Worm (Caenorhabditis elegans) whole organism, late embryonic: ENCODE measurements around the gene hira-1.

Experiments
- C38D4.7 ChIP-seq: fragments of 200-800 bp; sonication (Bioruptor generic); optimal IDR thresholded peaks from 2 replicates; lab custom pipeline; 2018; ENCODE audit warnings: mild to moderate bottlenecking, missing genetic modification characterization, moderate library complexity, missing compliant biosample characterization
- K02D7.2 ChIP-seq: sonication (generic microtip); optimal IDR thresholded peaks from 2 replicates; lab custom pipeline; 2017; ENCODE audit warnings: mild to moderate bottlenecking, missing genetic modification characterization, missing compliant biosample characterization
- K09A11.1 ChIP-seq: sonication (generic microtip); optimal IDR thresholded peaks from 2 replicates; lab custom pipeline; 2017; ENCODE audit warnings: antibody characterized with exemption, mild to moderate bottlenecking, missing genetic modification characterization, missing compliant biosample characterization; ENCODE audit not compliant: insufficient read depth
- ceh-19 ChIP-seq: fragments of 200-800 bp; sonication (Bioruptor generic); optimal IDR thresholded peaks from 2 replicates; lab custom pipeline; 2018; ENCODE audit warnings: mild to moderate bottlenecking, missing genetic modification characterization, missing compliant biosample characterization
- ceh-2 ChIP-seq: sonication (generic microtip); optimal IDR thresholded peaks from 2 replicates; lab custom pipeline; 2016; ENCODE audit warnings: missing genotype, missing genetic modification characterization, missing compliant biosample characterization
- ceh-22 ChIP-seq: sonication (generic microtip); optimal IDR thresholded peaks from 2 replicates; lab custom pipeline; 2017; ENCODE audit warnings: missing biosample characterization, missing genetic modification characterization
- ceh-24 ChIP-seq: sonication (generic microtip); optimal IDR thresholded peaks from 2 replicates; lab custom pipeline; 2016; ENCODE audit warnings: mild to moderate bottlenecking, missing genetic modification characterization, missing compliant biosample characterization
- ceh-34 ChIP-seq: sonication (generic microtip); optimal IDR thresholded peaks from 2 replicates; lab custom pipeline; 2016; ENCODE audit warnings: mild to moderate bottlenecking, missing genetic modification characterization, missing compliant biosample characterization
- ceh-48 ChIP-seq: sonication (generic microtip); optimal IDR thresholded peaks from 2 replicates; lab custom pipeline; 2016; ENCODE audit warnings: missing genetic modification characterization, inconsistent platforms, missing compliant biosample characterization
- ceh-6 ChIP-seq: fragments of 200-800 bp; sonication (Bioruptor generic); optimal IDR thresholded peaks from 2 replicates; lab custom pipeline; 2018; ENCODE audit warnings: mild to moderate bottlenecking, missing genetic modification characterization, missing compliant biosample characterization
- che-1 ChIP-seq: sonication (generic microtip); optimal IDR thresholded peaks from 2 replicates; lab custom pipeline; 2016; ENCODE audit warnings: mild to moderate bottlenecking, missing genetic modification characterization, missing compliant biosample characterization
- dve-1 ChIP-seq: sonication (generic microtip); optimal IDR thresholded peaks from 2 replicates; lab custom pipeline; 2017; ENCODE audit warnings: antibody characterized with exemption, mild to moderate bottlenecking, missing genetic modification characterization, missing compliant biosample characterization
- elt-2 ChIP-seq: sonication (generic microtip); optimal IDR thresholded peaks from 2 replicates; lab custom pipeline; 2016; ENCODE audit warnings: missing genetic modification reagents, missing genetic modification characterization, missing compliant biosample characterization
- elt-4 ChIP-seq: sonication (generic microtip); optimal IDR thresholded peaks from 2 replicates; lab custom pipeline; 2016; ENCODE audit warnings: missing genetic modification characterization, missing compliant biosample characterization
- fkh-10 ChIP-seq: fragments of 150-350 bp; optimal IDR thresholded peaks from 2 replicates; lab custom pipeline; 2014; ENCODE audit warnings: missing biosample characterization, missing genetic modification reagents, missing genetic modification characterization
- gmeb-2 ChIP-seq: sonication (generic microtip); optimal IDR thresholded peaks from 2 replicates; lab custom pipeline; 2016; ENCODE audit warnings: missing genetic modification characterization, inconsistent platforms, missing compliant biosample characterization
- hlh-15 ChIP-seq: sonication (generic microtip); optimal IDR thresholded peaks from 2 replicates; lab custom pipeline; 2016; ENCODE audit warnings: missing genetic modification characterization, missing compliant biosample characterization
- hlh-30 ChIP-seq: sonication (generic microtip); optimal IDR thresholded peaks from 2 replicates; lab custom pipeline; 2017; ENCODE audit warnings: antibody characterized with exemption, missing genetic modification characterization, missing compliant biosample characterization; ENCODE audit not compliant: insufficient read depth
- hlh-6 ChIP-seq: sonication (generic microtip); optimal IDR thresholded peaks from 2 replicates; lab custom pipeline; 2016; ENCODE audit warnings: missing genotype, missing genetic modification characterization, missing compliant biosample characterization
- hlh-8 ChIP-seq: sonication (generic microtip); optimal IDR thresholded peaks from 2 replicates; lab custom pipeline; 2016; ENCODE audit warnings: missing genotype, missing genetic modification characterization, missing compliant biosample characterization
- lim-6 ChIP-seq: sonication (generic microtip); optimal IDR thresholded peaks from 2 replicates; lab custom pipeline; 2016; ENCODE audit warnings: missing genetic modification characterization, missing compliant biosample characterization
- lin-11 ChIP-seq: fragments of 200-800 bp; sonication (Bioruptor generic); optimal IDR thresholded peaks from 2 replicates; lab custom pipeline; 2018; ENCODE audit warnings: mild to moderate bottlenecking, missing genetic modification characterization, missing compliant biosample characterization
- madf-2 ChIP-seq: sonication (generic microtip); optimal IDR thresholded peaks from 2 replicates; lab custom pipeline; 2017; ENCODE audit warnings: missing genetic modification characterization, missing compliant biosample characterization
- mec-3 ChIP-seq: sonication (generic microtip); optimal IDR thresholded peaks from 2 replicates; lab custom pipeline; 2016; ENCODE audit warnings: borderline replicate concordance, missing genetic modification characterization, missing compliant biosample characterization
- nfya-1 ChIP-seq: sonication (generic microtip); optimal IDR thresholded peaks from 2 replicates; lab custom pipeline; 2017; ENCODE audit warnings: missing genetic modification characterization, mild to moderate bottlenecking, missing compliant biosample characterization, antibody characterized with exemption, moderate library complexity
- npax-4 ChIP-seq: sonication (generic microtip); optimal IDR thresholded peaks from 2 replicates; lab custom pipeline; 2016; ENCODE audit warnings: missing genetic modification characterization, missing compliant biosample characterization
- pat-9 ChIP-seq: fragments of 200-800 bp; sonication (Bioruptor generic); optimal IDR thresholded peaks from 2 replicates; lab custom pipeline; 2018; ENCODE audit warnings: mild to moderate bottlenecking, missing genetic modification characterization, moderate library complexity, missing compliant biosample characterization
- pha-2 ChIP-seq: sonication (generic microtip); optimal IDR thresholded peaks from 2 replicates; lab custom pipeline; 2017; ENCODE audit warnings: mild to moderate bottlenecking, missing genetic modification characterization, missing compliant biosample characterization
- pha-4 ChIP-seq: fragments of 150-350 bp; optimal IDR thresholded peaks from 2 replicates; lab custom pipeline; 2018; ENCODE audit warnings: missing biosample characterization, missing genetic modification reagents, missing genetic modification characterization
- pqm-1 ChIP-seq: sonication (generic microtip); optimal IDR thresholded peaks from 2 replicates; lab custom pipeline; 2016; ENCODE audit warnings: missing genetic modification characterization, missing compliant biosample characterization
- pros-1 ChIP-seq: fragments of 150-350 bp; optimal IDR thresholded peaks from 2 replicates; lab custom pipeline; 2014; ENCODE audit warnings: missing biosample characterization, missing genetic modification reagents, missing genetic modification characterization
- sox-4 ChIP-seq: sonication (generic microtip); optimal IDR thresholded peaks from 2 replicates; lab custom pipeline; 2017; ENCODE audit warnings: mild to moderate bottlenecking, missing genetic modification characterization, inconsistent platforms, missing compliant biosample characterization
- syd-9 ChIP-seq: sonication (generic microtip); optimal IDR thresholded peaks from 2 replicates; lab custom pipeline; 2016; ENCODE audit warnings: mild to moderate bottlenecking, missing genetic modification characterization, moderate library complexity, missing compliant biosample characterization
- tbx-7 ChIP-seq: sonication (generic microtip); optimal IDR thresholded peaks from 2 replicates; lab custom pipeline; 2016; ENCODE audit warnings: missing genotype, missing genetic modification characterization, missing compliant biosample characterization
- ttx-3 ChIP-seq: sonication (generic microtip); optimal IDR thresholded peaks from 2 replicates; lab custom pipeline; 2016; ENCODE audit warnings: missing genetic modification reagents, missing genetic modification characterization, missing compliant biosample characterization
- unc-42 ChIP-seq: sonication (generic microtip); optimal IDR thresholded peaks from 2 replicates; lab custom pipeline; 2016; ENCODE audit warnings: missing genotype, missing genetic modification characterization, missing compliant biosample characterization
- unc-86 ChIP-seq: sonication (generic microtip); optimal IDR thresholded peaks from 2 replicates; lab custom pipeline; 2016; ENCODE audit warnings: missing genetic modification characterization, missing compliant biosample characterization
- zip-5 ChIP-seq: sonication (generic microtip); optimal IDR thresholded peaks from 2 replicates; lab custom pipeline; 2016; ENCODE audit warnings: missing genetic modification characterization, missing compliant biosample characterization

Gene hira-1

ce11 chrIII:5181641-5182040 lies 9.3 kb upstream of the hira-1 start:
- TF ChIP-seq hlh-15 (no peak), elt-2 (no peak), mec-3 (tag; lab: Kevin White, UChicago) (no peak), fkh-10 (no peak), npax-4 (tag; lab: Kevin White, UChicago) (no peak), elt-4 (tag; lab: Kevin White, UChicago) (no peak), ceh-6 (no peak), ceh-2 (tag; lab: Kevin White, UChicago) (no peak), madf-2 (no peak), ceh-22 (no peak), ttx-3 (no peak), hlh-30 (tag; lab: Kevin White, UChicago) (no peak), pha-4 (tag; lab: Kevin White, UChicago) (no peak), sox-4 (no peak)

- TF ChIP-seq unc-42: peak; percentile 33
- no peak for TF ChIP-seq ceh-19 (GFP tag; lab: Kevin White, UChicago)
- no peak for TF ChIP-seq pha-2 (tag; lab: Kevin White, UChicago)
- TF ChIP-seq hlh-8 (tag; lab: Kevin White, UChicago): peak; percentile 40
- peak; percentile 50 for TF ChIP-seq hlh-30 (tag; lab: Kevin White, UChicago)
These were observed 7.6 kb upstream of the hira-1 start for ce11 chrIII:5183372-5183771.

ce11 chrIII:5185620-5186019 lies 5.3 kb upstream of the hira-1 start, which contains the start of gene pup-2:
Gene pup-2, plus strand, starts transcription at chrIII:5185920.
- TF ChIP-seq lin-11 (tag; lab: Kevin White, UChicago): no peak
- TF ChIP-seq zip-5: no peak
- no peak for TF ChIP-seq hlh-6 (tag; lab: Kevin White, UChicago)
- no peak for TF ChIP-seq ceh-6
- no peak for TF ChIP-seq pat-9 (tag; lab: Kevin White, UChicago)
- no peak for TF ChIP-seq gmeb-2 (tag; lab: Kevin White, UChicago)
- TF ChIP-seq tbx-7 (tag; lab: Kevin White, UChicago): no peak
- TF ChIP-seq pqm-1 (tag; lab: Kevin White, UChicago): no peak
- TF ChIP-seq ceh-48 (tag; lab: Kevin White, UChicago): no peak
- TF ChIP-seq fkh-10: no peak
- TF ChIP-seq hlh-15: no peak
- TF ChIP-seq syd-9: no peak
- TF ChIP-seq mec-3 (tag; lab: Kevin White, UChicago): no peak
- no peak for TF ChIP-seq hlh-30 (tag; lab: Kevin White, UChicago)
- no peak for TF ChIP-seq lim-6
- TF ChIP-seq pros-1 (tag; lab: Kevin White, UChicago): no peak
- no peak for TF ChIP-seq C38D4.7 (GFP tag; lab: Kevin White, UChicago)
- no peak for TF ChIP-seq K02D7.2
- no peak for TF ChIP-seq K09A11.1 (tag; lab: Kevin White, UChicago)
- TF ChIP-seq sox-4: no peak

ce11 chrIII:5188426-5188825 lies 2.5 kb upstream of the hira-1 start, which contains the start of gene K10D2.8:
Gene K10D2.8, plus strand, starts transcription at chrIII:5188726.
- no peak for TF ChIP-seq che-1 (tag; lab: Kevin White, UChicago)
- no peak for TF ChIP-seq pha-2 (tag; lab: Kevin White, UChicago)
- TF ChIP-seq syd-9: no peak
- no peak for TF ChIP-seq madf-2
- TF ChIP-seq dve-1 (tag; lab: Kevin White, UChicago): no peak
- TF ChIP-seq ceh-34: no peak
- TF ChIP-seq nfya-1: no peak
- TF ChIP-seq ceh-6: no peak
- no peak for TF ChIP-seq mec-3 (tag; lab: Kevin White, UChicago)
- no peak for TF ChIP-seq pros-1 (tag; lab: Kevin White, UChicago)
- TF ChIP-seq unc-86: no peak
- no peak for TF ChIP-seq ceh-24
- TF ChIP-seq, all 69 proteins: peak for 0
